Fruit fly (Drosophila melanogaster): ENCODE measurements around the gene defl.

DNA sequence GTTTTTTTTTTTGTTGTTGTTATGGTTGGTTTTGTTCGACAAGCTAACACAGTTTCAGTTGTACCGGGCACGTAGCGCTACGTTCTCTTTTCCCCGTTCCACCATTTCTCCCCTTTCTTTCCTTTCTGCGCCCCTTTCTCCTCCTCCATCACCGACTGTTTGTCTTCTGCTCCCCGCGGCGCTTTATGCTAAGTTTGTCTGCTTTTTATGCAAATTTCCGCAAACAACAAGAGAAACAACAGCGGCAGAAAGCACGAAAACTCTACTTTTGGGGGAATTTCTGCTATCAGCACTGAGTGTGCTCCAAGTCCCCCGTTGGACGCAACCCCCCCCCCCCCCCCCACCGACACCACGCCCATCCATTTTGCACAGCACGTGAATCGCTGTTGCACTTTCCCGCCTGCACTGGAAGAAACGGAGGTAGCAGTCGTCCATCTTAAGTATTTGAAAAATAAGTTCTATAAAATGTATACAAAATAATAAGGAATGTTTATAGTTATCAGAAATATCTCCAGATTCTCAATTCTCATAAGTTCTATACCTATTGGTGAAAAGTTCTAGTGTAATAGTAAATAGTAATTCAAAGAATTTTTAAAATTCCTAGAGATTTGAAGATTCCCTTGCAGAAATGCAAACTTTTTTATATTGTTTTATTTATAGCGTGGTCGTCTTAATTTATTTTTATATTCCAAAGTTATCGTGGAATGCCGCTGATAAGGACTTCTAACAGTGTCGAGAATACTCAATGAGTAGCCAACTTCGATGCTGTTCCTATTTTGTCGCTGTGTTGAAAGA lies 41.9 kb downstream of the defl start:
- TF ChIP-seq h (optimal IDR thresholded peaks at IDR 0.05) (no peak), psq (optimal IDR thresholded peaks at IDR 0.05) (no peak)
